Worm (Caenorhabditis elegans): Measurements from ENCODE around the gene F07G6.5.

DNA sequence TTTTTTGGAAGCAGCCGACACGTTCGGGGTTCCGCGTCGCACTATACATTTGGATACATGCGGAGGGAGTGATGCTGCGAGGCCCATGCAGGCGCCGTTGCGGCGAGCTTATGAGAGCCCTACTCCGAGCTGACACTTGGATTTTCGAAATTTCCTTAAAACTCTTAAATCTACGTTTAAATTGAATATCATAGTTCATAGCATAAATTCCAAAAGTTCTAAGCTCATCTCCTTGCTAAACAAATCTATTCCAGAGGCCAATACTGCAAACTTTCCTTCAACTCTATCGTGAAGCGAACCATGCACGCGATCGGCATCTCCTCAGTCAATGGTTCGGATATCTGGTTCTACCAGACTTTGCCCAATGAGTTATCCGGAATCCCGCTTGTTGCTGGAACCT is 23.1 kb upstream of the F07G6.5 start, which contains the start of gene dgn-3:
- TF ChIP-seq flt-1 (GFP tag; IDR thresholded peaks at IDR 0.05): no peak
- no peak for TF ChIP-seq ztf-23 (GFP tag; IDR thresholded peaks at IDR 0.05)
- TF ChIP-seq T22C8.4 (GFP tag; IDR thresholded peaks at IDR 0.05): no peak
- TF ChIP-seq cog-1 (tag; optimal IDR thresholded peaks at IDR 0.05): no peak
- TF ChIP-seq med-1 (GFP tag; optimal IDR thresholded peaks at IDR 0.05; ENCODE audit: insufficient read depth): no peak
- TF ChIP-seq tab-1 (GFP tag; IDR thresholded peaks at IDR 0.05): no peak
- TF ChIP-seq ztf-29 (GFP tag; IDR thresholded peaks at IDR 0.05): no peak
- TF ChIP-seq ref-1 (GFP tag; conservative IDR thresholded peaks at IDR 0.05): no peak
